Fruit fly (Drosophila melanogaster) ovary, adult (tissue): ENCODE data around the gene CG42788.

Source experiments
- CG17801 ChIP-seq: fragments of 200-800 bp; optimal IDR thresholded peaks from 2 replicates; lab custom pipeline; 2019; ENCODE audit warnings: missing biosample characterization, mild to moderate bottlenecking, missing genetic modification characterization, moderate library complexity; ENCODE audit not compliant: partially characterized antibody

The CG42788 gene

DNA sequence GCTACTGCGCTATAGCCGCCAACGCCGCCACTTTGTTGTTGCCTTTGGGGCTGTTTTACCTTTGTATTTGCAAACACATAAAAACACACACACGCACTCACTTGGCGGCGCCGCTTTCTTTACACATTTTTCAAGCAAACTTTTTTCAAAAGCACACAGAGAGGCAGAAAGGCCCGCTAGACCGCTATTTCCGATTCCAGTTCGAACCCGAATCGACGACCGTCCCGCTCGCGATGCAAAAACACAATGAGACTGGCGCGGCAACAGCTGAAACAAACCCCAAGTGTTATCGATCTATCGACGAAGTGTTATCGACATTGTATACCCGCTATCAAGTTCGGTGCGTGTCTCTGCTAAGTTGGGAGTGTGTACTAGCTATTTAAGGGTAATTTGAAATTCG lies at the start of gene CG42788:
Gene CG42788 (minus strand): TSS at position 250 of the 400 bp plus-strand sequence.
- TF ChIP-seq CG17801 (GFP tag; lab: Kevin White, UChicago): peak; percentile 78

DNA sequence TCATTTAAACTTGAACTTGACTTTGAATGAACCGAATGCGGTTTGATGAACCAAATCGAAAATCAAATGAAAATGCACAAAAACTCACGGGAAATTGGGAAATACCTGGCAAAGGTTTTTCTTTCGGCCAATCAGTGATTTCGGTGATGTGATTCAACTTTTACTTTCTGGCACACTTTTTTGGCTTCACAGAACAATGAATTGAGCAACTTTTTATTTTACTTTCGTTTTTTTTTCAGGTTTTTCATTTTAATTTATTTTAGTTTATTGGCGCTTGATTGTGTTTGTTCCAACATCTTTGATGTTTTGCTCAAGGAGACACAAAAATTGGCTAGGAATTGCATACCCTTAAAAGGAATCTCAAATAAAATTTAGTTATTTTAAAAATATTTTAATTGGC lies 49.7 kb upstream of the CG42788 start, which contains the start of gene Mf:
Gene Mf (minus strand): TSS at position 44 of the 400 bp plus-strand sequence.
- TF ChIP-seq CG17801 (GFP tag; lab: Kevin White, UChicago): no peak

DNA sequence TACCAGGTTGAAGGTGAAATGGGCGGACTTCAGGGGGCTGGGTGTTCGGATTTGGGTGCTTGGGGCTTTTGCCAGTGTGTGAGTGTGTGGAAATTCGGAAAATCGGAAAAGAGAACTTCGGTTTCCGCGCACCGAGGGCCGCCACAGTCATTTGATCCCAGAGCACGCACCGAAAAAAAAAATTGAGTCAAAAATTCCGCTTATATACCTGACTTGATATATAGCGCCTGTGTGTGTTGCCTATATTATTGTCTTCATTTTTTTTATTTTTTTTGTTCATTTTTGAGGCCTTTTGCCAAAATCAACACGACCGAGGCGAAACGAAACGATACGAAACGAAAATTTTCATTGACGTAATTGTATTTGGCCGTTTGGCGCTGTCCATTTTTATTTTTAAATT lies 45.5 kb upstream of the CG42788 start:
- TF ChIP-seq CG17801 (GFP tag; lab: Kevin White, UChicago): no peak

DNA sequence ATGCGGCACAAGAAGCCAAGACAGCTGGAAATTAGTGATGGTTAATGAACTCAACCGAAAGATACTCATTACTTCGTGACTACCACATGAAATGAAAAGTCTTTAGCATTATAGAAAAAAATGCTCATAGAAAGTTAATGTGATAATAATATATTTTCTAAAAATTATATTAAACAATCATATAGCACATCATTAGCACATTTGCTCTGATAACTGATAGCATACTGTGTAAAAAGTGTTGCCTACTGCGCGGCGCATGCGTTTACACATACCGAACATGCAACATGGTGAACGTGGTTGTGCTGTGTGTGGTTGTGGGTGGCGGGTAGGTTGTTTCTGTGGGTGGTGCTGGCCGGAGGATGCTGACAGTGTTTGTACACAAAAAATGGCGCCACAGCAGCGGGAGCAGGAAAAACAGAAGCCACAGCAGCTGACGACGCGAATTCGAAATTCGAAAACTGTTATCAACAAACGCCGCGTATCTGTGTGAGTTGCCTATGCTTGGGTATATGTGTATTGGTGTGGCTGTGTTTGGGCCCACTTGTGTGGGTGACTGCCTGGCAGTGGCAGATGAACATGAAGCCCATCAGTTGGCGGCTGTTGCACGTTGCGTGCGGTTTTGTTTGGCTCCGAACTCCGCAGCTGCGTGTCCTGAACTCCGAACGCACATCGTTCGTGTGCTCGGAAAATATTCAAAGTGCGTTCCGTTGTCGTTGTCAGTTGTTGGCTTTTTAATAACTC lies 18.2 kb upstream of the CG42788 start, which contains the start of gene Gyc88E:
Gene Gyc88E (plus strand): TSS at position 604 of the 741 bp plus-strand sequence.
- no peak for TF ChIP-seq CG17801 (GFP tag; lab: Kevin White, UChicago)

DNA sequence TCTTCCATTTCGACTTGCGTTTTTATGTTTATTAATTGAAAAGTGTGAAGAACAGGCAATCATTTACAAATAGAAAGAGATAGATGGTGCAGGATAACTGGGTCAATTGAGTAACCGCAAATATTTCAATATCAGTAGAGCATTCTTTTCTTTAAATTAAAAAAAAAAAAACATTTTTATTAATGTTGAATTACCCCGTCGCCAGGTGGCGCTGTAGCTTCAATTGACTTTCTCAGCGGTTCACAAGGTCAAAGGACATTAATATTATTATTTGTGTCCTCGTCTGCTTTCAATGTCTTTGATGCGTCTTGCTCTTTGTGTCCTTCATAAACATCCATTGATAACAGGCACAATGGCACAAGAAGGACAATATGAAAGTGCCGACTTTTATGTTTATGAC lies 16.8 kb upstream of the CG42788 start:
- no peak for TF ChIP-seq CG17801 (GFP tag; lab: Kevin White, UChicago)

DNA sequence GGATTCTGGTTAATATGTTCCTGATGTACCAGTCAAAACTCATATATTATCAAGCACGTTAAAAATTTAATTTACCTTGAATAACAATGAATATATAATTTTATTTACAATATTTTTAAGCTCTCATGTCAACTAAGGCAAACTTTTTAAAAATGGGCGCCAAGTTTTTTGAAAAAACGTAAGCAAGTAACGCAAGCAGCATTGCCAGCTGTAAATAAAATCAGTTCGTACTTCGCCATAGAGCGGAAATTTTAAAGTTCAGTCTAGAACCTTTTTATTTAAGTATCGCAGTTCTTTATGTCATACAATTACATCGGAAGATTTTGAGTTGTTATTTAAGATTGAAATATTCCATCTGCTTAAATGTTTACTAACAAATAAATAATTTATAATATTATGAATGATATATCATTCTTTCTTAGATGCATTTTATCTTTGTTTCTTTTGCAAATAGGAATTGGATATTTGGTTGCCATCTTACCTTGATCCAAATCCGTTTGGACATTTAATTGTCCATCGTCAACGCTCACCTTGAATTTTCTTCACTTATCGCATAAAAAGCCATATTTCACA lies 16.2 kb upstream of the CG42788 start:
- TF ChIP-seq CG17801 (GFP tag; lab: Kevin White, UChicago): no peak

DNA sequence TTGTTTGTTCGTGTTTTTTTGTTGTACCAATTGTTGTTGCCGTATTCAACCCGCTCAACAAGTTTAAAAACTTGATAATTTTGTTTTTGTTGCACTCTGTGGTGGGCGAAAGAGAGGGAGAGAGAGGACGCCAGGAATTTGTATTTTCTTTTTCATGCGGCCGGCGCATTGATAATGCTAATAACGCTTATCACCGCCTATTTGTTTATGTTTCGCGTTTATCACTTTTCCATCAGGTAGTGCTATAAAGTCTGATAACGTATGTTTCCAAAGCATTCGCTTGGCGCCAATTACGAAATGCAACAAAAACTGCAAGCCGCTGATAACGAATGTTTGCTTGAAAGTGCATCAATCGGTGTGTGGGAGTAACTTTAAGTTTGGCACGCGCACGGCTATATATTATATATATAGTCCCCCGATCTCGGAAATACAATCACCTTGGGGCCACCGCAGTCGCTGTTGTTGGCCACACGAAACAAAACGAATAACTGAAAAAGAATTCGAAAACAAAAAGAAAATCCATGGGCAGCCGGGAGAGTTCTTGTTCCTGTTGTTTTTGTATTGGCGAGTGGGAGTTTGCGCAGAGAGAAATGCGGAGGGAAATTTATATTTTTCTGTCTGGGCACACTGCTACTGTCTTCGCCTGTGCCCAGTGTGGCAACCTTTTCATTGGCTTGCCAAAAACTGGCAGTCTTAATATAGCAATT lies 15.5 kb upstream of the CG42788 start, which contains the start of gene Glys:
Gene Glys (minus strand): TSS at position 494 of the 707 bp plus-strand sequence.
- TF ChIP-seq CG17801 (GFP tag; lab: Kevin White, UChicago): peak; percentile 79

DNA sequence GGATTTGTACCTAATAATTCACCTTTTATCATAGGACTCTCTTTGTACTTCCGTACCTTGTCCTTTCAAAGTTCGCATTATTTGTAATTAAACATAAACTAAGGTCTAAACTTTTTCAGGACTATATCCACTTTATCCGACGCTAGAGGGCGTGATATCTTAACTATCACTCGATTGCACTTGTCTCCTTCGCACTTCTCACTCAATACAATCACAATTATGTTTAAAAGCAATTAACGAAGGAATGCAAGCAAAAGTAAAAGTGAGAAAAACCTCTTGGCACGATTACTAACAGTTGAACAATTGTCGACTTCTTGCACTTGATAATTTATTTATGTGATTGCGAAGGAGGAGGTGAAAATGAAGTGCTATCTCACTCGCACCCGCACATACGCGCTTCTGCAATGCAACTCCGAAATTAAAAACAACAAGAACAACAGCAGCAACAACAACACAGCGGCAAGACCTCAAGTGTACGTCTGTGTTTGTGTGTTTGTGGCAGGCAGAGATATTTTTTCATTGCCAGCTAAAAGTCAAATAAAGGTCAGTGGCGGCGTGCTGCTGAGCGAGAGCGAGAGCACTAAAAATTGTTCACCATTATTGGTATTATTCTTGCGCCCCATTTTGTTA lies 14.8 kb upstream of the CG42788 start:
- no peak for TF ChIP-seq CG17801 (GFP tag; lab: Kevin White, UChicago)

DNA sequence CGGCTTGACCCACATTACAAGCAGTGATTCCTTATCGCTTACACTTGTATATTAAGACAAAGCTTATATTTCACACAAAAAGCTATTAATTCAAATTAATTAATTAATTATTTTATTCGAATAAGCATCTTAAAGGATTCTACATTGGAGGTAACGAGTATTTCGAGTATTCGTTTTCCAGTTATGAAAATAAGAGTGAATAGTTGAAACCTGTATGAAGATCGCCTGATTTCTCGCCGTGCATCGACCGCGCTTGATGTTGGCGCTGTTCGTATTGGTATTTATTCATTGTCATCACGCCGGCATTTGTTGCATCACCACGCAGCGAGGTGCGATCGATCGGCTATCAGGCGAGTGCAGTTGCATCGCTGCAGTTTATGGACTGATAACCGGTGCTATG lies 13.8 kb upstream of the CG42788 start:
- TF ChIP-seq CG17801 (GFP tag; lab: Kevin White, UChicago): no peak

DNA sequence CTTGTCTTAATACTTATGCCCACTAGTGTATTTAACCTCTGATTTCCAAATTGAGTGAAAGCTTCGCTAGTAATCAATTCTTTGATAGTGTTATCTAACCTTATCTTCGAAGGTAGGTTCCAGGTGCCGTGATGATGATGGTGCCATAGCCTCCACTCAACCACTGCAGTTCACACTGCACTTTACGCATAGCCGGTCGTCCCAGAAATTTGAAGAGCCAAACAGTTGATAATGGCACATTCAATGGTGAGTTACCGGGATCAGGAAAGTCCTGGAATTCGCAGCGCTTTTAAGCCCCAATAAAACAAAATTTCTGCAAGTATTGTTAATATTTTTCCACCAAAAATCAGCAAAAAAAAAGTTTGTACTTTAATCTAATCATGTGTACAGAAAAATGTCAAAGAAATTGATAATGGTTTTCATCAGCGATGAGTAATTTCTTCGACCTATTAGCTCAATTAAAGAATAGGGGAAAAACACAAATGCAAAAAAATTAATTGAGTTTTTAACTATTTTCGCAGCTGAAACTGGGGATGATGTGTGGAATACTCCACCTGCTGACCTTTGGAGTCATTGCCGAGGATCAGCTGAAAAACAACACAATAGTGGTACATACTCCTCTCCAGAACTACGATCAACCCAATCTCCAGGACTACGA lies 8.2 kb upstream of the CG42788 start, which contains the start of gene CG3987:
Gene CG3987 (plus strand): TSS at position 143 of the 658 bp plus-strand sequence.
- no peak for TF ChIP-seq CG17801 (GFP tag; lab: Kevin White, UChicago)

DNA sequence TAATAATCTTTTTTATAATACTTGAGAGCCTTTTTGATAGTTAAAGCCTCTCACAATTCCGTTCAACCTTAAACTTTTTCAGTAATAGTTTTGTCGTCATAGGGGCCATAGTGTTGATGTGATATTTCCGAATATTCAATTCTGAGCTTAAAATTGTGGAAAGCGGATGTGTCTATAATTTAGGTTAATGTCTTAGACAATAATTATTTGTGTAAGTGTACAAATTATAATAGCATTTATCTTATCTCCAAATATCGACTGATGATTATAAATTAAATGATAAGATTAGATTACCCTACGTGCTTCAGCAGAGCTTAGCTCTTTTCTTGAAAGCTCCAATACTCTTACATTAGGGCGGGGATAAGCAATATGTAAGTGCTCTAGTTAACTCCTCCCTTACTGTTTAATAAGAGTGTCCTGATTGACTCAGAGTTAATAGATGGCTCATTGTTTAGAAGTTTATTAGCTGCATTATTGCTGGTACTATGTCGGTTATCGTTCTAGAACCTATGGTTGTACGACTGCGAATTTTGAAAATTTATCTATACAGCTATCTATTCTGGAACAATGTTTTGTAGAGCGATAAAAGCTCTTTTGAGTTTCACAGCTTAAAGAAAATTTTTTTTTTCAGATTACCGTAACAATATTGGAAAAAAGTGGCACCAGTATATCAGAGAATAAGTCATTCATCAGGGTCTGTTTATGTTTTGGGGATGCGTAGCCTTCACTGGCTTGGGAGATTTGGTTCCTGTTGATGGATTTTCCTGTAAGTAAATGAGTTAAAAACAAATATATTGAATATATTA lies 7.5 kb upstream of the CG42788 start:
- no peak for TF ChIP-seq CG17801 (GFP tag; lab: Kevin White, UChicago)

DNA sequence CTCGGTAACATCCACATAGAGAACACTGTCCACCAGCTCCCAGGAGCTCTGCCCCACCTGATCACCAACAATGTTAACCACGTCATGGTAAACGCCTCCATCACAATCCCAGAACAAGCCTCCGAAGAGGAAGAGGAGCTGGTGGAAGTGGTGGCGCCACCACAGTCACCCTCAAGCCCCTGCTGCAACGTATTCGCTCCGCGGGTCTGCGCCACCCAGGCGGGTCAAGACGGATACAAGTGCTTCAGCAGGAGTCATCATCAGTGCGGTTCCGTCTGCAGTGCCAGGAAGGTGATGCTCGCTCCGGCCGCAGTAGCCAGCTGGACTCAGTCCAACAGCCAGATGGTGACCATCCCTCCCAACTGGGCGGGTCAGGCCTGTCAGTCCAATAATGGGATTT lies 6.5 kb upstream of the CG42788 start:
- no peak for TF ChIP-seq CG17801 (GFP tag; lab: Kevin White, UChicago)

DNA sequence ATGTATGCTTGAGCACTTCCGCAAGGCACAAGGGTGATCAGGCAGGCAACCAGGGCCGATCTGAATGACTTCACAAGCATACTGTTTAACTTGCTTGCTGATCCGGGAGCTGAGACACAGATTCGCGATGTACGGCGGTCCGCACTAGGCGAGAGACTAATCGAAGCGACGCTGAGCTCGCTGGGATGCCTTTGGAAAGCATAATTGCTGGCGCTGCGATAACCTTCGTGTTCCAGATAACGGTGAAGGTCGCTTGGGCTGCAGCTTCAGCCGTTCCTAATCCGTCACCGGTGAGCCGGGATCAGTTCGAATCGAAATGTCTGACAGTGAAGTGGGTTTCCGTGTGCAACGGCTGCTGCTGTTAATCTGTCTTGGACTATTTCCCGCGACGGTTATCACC lies 5.1 kb upstream of the CG42788 start, which contains the start of the genes CG6912 and CG3984:
Gene CG6912 (minus strand): TSS at position 159 of the 400 bp plus-strand sequence.
Gene CG3984 (plus strand): TSS at position 303 of the 400 bp plus-strand sequence.
- TF ChIP-seq CG17801 (GFP tag; lab: Kevin White, UChicago): no peak
